Fruit fly (Drosophila melanogaster): ENCODE measurements around the gene Ilp6.
A peak's percentile ranks its signal among the peaks of the same experiment; 100 is the strongest.

Gene Ilp6

DNA sequence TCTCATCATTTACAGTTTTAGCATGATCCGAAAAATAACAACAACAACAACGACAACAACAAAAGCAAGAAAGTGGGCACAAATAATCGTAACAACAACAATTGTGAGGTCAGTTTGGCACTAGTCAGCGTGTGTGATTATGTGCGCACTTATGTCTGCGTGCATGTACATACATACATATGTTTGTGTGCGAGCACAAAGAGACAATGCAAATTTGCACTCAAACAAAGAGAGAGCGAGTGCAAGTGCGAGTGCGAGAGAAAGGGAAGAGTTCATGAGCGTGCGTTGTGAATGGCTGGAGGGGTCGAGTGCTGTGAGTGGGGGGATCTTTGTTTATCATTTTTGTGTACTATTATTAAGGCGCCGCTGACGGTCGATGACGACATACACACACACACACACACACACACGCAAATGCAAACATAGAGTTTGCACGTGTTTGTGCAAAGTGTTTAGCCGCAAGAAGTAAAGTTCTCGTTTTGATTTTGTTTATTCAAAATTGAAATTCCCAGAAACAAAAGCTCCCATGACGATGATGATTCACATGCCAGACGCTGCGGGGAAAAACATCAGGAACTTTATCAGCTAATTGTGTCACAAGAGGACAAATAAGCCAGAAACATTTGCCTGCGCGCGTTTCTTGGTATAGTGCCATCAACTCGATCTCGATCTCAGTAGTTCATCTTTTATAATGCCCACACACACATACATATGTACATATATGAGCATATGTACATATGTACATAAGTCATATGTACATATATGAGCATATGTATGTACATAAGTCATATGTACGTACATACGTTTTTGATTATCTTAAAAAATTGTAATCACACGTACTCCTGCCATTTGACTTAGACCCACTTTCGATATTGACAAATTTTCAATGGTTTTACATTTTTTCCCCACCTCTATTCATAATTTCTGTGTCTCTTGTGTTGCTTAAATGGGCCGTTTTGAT is 39.7 kb downstream of the Ilp6 start (continued):
- TF ChIP-seq cyc (GFP tag; optimal IDR thresholded peaks at IDR 0.05) (peak; percentile 47), Ets21C (GFP tag; optimal IDR thresholded peaks at IDR 0.05) (peak; percentile 20), dac (GFP tag; optimal IDR thresholded peaks at IDR 0.05) (no peak), Eip75B (GFP tag; optimal IDR thresholded peaks at IDR 0.05) (peak; percentile 78), Eip78C (GFP tag) (peak; percentile 80), CG7368 (GFP tag; optimal IDR thresholded peaks at IDR 0.05) (peak; percentile 68), eg (GFP tag; IDR thresholded peaks at IDR 0.05) (peak; percentile 70; the same call in 2 of the 3 replicates), dsx (GFP tag; optimal IDR thresholded peaks at IDR 0.05; ENCODE audit: poor library complexity, severe bottlenecking) (peak; percentile 44), CG34406 (GFP tag; optimal IDR thresholded peaks at IDR 0.05) (peak; percentile 67), CG6163 (GFP tag; IDR thresholded peaks at IDR 0.05) (peak; percentile 54), CG4318 (GFP tag; optimal IDR thresholded peaks at IDR 0.05) (no peak)

DNA sequence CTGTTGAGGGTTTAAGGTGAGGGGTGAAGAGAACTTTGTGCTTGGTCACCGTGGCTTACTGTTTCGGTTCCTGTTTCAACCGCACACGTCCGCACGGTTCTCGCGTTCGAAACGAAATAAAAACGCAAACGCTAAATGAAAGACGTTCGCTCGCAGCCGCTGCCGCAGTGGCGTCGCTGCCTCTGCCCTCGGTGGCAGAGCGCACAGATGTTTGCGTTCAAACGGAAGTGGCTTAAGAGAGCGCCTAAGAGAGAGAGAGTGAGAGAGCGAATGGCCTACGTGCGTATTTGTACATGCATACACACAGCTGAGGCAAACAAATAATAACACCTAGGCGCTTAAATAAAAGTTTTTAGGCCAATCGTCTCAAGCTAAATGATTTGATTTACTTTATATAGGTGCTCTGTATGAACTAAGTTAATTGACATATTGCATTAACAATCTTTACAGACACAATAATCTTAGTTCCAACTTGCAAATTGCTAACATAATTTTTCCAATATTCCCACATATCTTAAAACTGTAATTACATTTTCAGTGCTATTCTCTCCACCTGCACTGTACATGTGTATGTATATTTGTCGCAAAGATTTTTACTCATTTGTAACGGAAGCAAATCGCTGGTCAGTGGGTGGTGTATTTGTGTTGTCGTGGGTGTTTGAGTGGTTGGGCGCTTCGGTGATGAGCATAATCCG is 41.0 kb downstream of the Ilp6 start, which contains the start of gene CG2865:
Gene CG2865 (minus strand): TSS at position 118 of the 695 bp plus-strand sequence.
- peak; percentile 94 for TF ChIP-seq Hr4 (GFP tag; optimal IDR thresholded peaks at IDR 0.05)
- TF ChIP-seq CG8119 (GFP tag; IDR thresholded peaks at IDR 0.05) = peak; percentile 96
- peak; percentile 96 for TF ChIP-seq CG6854 (GFP tag; optimal IDR thresholded peaks at IDR 0.05)
- peak; percentile 93 for TF ChIP-seq Ets21C (GFP tag; optimal IDR thresholded peaks at IDR 0.05)
- TF ChIP-seq CG3032 (tag; optimal IDR thresholded peaks at IDR 0.05) = peak; percentile 96
- peak; percentile 95 for TF ChIP-seq dsx (GFP tag; optimal IDR thresholded peaks at IDR 0.05; ENCODE audit: poor library complexity, severe bottlenecking)
- TF ChIP-seq CG16779 (tag; optimal IDR thresholded peaks at IDR 0.05) = peak; percentile 92
- TF ChIP-seq Hr38 (GFP tag; optimal IDR thresholded peaks at IDR 0.05) = peak; percentile 17
- TF ChIP-seq CG3919 (GFP tag; optimal IDR thresholded peaks at IDR 0.05) = peak; percentile 94
- peak; percentile 96 for TF ChIP-seq esn (GFP tag; optimal IDR thresholded peaks at IDR 0.05)
- TF ChIP-seq CG15336 (GFP tag; IDR thresholded peaks at IDR 0.05) = peak; percentile 95
- peak; percentile 83 for TF ChIP-seq Eip93F (GFP tag; optimal IDR thresholded peaks at IDR 0.05)
- TF ChIP-seq CG11902 (GFP tag; optimal IDR thresholded peaks at IDR 0.05) = peak; percentile 82
- TF ChIP-seq Hr39 (GFP tag; optimal IDR thresholded peaks at IDR 0.05) = peak; percentile 94
- TF ChIP-seq topi (GFP tag; optimal IDR thresholded peaks at IDR 0.05) = peak; percentile 97
- peak; percentile 93 for TF ChIP-seq achi (GFP tag; optimal IDR thresholded peaks at IDR 0.05)
- TF ChIP-seq CG6276 (GFP tag; optimal IDR thresholded peaks at IDR 0.05) = peak; percentile 96
- peak; percentile 97 for TF ChIP-seq svp (GFP tag)
- peak; percentile 95 for TF ChIP-seq Smox (GFP tag; optimal IDR thresholded peaks at IDR 0.05)
- TF ChIP-seq CG11762 (GFP tag; optimal IDR thresholded peaks at IDR 0.05; ENCODE audit: insufficient read depth) = peak; percentile 93
- TF ChIP-seq Eip75B (GFP tag; optimal IDR thresholded peaks at IDR 0.05) = peak; percentile 95
- TF ChIP-seq ss (GFP tag; optimal IDR thresholded peaks at IDR 0.05) = peak; percentile 95 to 97
- peak; percentile 94 for TF ChIP-seq Lpt (GFP tag; optimal IDR thresholded peaks at IDR 0.05)
- TF ChIP-seq fkh (GFP tag; optimal IDR thresholded peaks at IDR 0.05) = peak; percentile 95
- TF ChIP-seq vri (GFP tag; optimal IDR thresholded peaks at IDR 0.05) = peak; percentile 93
- TF ChIP-seq CG6792 (GFP tag; optimal IDR thresholded peaks at IDR 0.05) = peak; percentile 94
- peak; percentile 88 for TF ChIP-seq CG6163 (GFP tag; IDR thresholded peaks at IDR 0.05)
- peak; percentile 86 for TF ChIP-seq CG4318 (GFP tag; optimal IDR thresholded peaks at IDR 0.05)
- TF ChIP-seq fd85E (GFP tag; optimal IDR thresholded peaks at IDR 0.05) = peak; percentile 77
- peak; percentile 91 for TF ChIP-seq CG9139 (GFP tag; optimal IDR thresholded peaks at IDR 0.05)
- peak; percentile 91 for TF ChIP-seq net (GFP tag; optimal IDR thresholded peaks at IDR 0.05)
- TF ChIP-seq Sox14 (GFP tag; optimal IDR thresholded peaks at IDR 0.05) = peak; percentile 96
- TF ChIP-seq Ets96B (tag; optimal IDR thresholded peaks at IDR 0.05) = peak; percentile 96
- TF ChIP-seq Sox102F (GFP tag; optimal IDR thresholded peaks at IDR 0.05) = peak; percentile 96
- TF ChIP-seq eg (GFP tag; IDR thresholded peaks at IDR 0.05) = peak; percentile 92
- peak; percentile 89 for TF ChIP-seq Sox15 (GFP tag; optimal IDR thresholded peaks at IDR 0.05)
- TF ChIP-seq CG11294 (GFP tag; IDR thresholded peaks at IDR 0.05) = peak; percentile 86
- peak; percentile 93 for TF ChIP-seq acj6 (GFP tag; optimal IDR thresholded peaks at IDR 0.05)
- TF ChIP-seq CG1621 (tag; optimal IDR thresholded peaks at IDR 0.05) = peak; percentile 94
- TF ChIP-seq CG34406 (GFP tag; optimal IDR thresholded peaks at IDR 0.05) = peak; percentile 93
- peak; percentile 93 for TF ChIP-seq spab (GFP tag; optimal IDR thresholded peaks at IDR 0.05)
- peak; percentile 99 for TF ChIP-seq Eip78C (GFP tag)
